Worm (Caenorhabditis elegans): ENCODE measurements around the gene sdz-36.

DNA sequence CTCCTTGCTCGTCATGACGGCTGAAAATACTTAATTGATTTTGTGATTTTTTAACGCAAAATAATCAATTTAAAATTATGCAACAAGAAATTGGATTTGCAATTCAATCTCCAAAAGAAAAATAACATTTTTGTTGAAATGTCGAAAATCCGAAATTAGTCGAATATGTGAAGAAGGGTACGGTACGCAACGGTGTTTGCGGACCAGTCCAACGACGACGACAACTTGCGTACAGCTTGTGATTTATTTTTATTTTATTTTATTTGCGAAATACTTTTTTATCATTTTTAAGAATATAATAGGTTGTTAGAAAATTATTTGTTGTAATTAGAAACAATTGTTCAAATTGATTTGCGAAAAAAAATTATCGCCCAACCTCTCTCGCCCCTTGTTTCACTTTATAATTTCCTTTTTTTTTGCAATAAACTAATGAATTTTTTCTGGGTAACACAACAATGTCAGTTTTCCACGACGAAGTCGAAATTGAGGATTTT, 16.0 kb downstream of the sdz-36 start, which contains the start of the genes dcaf-1 and dph-3:
- TF ChIP-seq ama-1 (optimal IDR thresholded peaks at IDR 0.05) (no peak), ama-1 (GFP tag; optimal IDR thresholded peaks at IDR 0.05) (no peak), snpc-4 (GFP tag; optimal IDR thresholded peaks at IDR 0.05) (no peak), snpc-4 (tag; optimal IDR thresholded peaks at IDR 0.05) (no peak), atf-7 (tag; optimal IDR thresholded peaks at IDR 0.05) (no peak), bed-2 (GFP tag; IDR thresholded peaks at IDR 0.05) (no peak), ZK185.1 (tag; optimal IDR thresholded peaks at IDR 0.05; ENCODE audit: poor library complexity, severe bottlenecking) (no peak), ceh-27 (GFP tag; optimal IDR thresholded peaks at IDR 0.05) (no peak), hrde-1 (tag; optimal IDR thresholded peaks at IDR 0.05; ENCODE audit: borderline replicate concordance) (no peak), xnd-1 (tag; optimal IDR thresholded peaks at IDR 0.05) (no peak)

Data from whole organism, young adult.